Fruit fly (Drosophila melanogaster): ENCODE measurements around the gene svr.

The svr gene

DNA sequence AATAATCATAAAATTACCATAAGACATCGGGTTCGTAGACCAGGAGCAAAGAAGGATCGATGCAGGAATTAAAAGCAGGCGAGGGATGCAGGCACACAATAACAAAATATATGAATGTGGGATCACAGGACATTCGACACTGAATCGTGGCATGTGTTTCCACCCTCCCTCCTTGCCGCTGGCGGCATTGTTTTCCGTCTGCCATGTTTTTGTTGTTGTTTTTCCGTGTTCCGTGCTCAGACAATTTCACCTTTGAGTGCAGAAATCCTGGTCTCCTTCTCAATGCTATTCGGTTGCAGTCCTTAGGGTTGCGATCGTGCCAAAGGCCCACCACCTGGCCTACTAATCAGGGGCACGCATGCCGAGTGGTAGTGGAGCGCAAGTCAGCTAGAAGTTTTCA lies 29.4 kb downstream of the svr start:
- no peak for TF ChIP-seq noc (tag; optimal IDR thresholded peaks at IDR 0.05)

DNA sequence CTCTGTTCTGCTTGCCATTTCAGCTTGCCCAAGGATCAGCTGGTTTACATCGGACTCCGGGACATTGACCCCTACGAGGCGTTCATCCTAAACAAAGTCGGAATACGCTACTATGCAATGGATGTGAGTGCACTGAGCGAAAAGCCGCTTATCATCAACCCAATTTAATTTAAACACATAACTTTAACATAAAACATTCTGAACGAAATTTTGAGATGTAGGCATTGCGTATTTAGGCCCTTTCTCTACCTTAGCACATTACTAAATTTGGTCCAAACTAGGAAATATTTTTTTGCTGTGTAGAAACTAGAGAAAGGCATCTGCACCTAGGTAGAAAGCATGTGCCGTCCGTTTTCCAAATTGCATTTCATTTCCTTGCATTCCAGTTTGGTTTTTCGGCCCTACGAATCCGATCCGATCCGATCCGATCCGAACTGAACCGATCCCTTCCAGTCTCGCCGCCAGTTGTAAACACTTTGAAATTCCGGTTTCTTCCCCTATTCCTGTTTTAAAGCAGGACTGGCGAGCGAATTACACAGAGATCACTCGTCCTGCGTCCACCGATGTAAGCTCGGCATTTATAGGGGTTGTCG lies 30.3 kb downstream of the svr start:
- TF ChIP-seq noc (tag; optimal IDR thresholded peaks at IDR 0.05): no peak

DNA sequence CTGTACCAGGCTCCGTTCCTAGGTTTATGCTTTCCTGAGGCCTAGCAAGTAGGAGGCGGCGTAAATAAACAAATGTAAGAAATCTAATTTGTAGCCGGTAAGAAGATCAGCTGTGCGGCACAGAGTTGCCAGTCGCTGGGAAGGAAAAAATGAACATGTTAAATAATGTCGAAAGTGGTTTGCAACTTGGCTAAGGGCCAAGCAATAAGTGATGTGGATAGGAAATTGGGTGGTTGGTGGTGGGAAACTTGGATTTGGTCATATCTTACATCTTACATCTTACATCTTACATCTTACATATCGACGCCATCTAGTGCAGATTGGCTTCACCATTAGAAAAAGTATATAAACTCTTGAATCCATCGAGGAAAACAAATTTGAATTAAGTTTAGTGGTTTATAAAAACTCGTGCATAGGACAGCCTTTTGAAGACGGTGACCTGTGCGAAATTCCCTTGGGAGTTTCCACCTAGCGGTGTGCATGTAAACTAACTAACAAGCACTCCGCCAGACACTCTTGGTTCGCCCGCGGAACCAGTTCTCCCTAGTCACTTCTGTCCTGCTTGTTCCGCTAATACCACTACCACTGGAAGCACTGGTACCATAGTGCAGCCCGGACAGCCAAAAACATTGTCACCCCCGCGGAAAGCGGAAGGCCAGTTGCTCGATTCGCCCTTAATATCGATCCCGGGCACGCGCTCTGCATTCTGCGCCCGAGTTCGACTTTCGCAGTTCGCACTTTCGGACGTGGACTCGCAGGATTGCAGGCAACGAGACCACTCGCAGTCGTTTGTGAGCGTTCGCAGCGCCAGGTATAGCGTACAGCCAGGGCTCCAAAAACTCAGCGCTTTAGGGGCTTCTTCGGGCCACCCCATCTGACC lies 33.7 kb downstream of the svr start, which contains the start of the genes CG4293 and Appl:
CG4293 (minus strand) TSS at position 568 of the 880 bp plus-strand sequence.
Appl (plus strand) TSS at position 778 of the 880 bp plus-strand sequence.
- TF ChIP-seq noc (tag; optimal IDR thresholded peaks at IDR 0.05): no peak

DNA sequence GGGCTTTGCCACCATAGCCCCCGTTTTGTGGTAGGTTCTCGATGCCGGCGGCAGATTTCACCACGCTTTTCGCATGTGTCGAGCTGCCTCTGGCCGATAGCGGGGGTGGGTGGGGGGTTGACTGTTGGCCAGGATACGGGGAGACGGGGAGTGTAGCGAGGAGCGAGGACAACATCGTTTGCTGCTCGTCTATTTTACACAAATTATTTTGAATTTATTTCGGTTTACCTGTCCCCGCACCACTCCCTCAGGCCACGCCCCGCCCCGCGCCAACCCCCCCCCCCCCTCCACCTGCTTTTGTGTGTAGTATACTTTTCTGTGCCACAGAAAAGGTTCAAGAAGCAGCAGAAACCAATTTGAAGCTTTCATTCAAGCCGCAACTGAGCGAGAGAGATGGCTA lies 45.8 kb downstream of the svr start:
- no peak for TF ChIP-seq noc (tag; optimal IDR thresholded peaks at IDR 0.05)

DNA sequence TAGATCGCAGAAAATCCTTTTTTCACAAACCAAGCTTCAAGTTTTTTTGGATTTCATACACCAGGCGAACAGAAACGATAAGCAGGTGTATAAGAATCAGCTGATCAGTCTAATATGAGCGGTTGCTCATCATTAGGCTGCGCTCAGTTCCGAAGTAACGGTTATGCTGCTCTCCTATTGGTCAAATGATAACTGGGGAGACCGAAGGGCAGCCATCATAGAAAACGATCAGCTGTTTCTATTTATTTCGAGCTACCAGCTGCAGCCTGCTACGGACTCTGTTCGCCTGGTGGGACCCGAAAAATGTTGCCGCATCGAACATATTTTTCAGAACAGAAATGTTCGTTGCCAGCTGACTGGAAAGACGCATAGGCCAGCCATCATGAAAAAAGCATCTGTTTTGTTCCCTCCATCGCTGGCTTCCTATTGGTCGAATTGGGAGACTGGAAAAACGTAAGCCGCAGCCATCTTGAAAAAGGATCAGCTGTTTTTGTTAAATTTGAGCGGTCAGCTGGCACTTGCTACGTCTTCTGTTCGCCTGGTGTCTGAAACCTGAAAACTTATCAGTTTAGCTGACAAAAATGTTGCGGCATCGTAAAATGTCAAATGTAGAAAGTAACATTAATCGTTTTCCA lies 50.2 kb downstream of the svr start:
- no peak for TF ChIP-seq noc (tag; optimal IDR thresholded peaks at IDR 0.05)
